Fruit fly (Drosophila melanogaster) whole organism, embryonic: ENCODE measurements around the gene CG14118.

Experiments
- Adf1 ChIP-seq: fragments of 200-800 bp; sonication (Bioruptor generic); IDR thresholded peaks from 2 replicates; pipeline ENCODE4 v1.3.6; 2022; ENCODE audit warnings: missing biosample characterization, missing genetic modification characterization
- BtbVII ChIP-seq: fragments of 200-800 bp; sonication (Bioruptor generic); optimal IDR thresholded peaks from 3 replicates; lab custom pipeline; 2017; ENCODE audit warnings: missing biosample characterization, mild to moderate bottlenecking, missing genetic modification characterization
- CG10959 ChIP-seq: fragments of 200-800 bp; sonication (Bioruptor generic); IDR thresholded peaks from 2 replicates; pipeline ENCODE4 v1.3.6; 2022; ENCODE audit warnings: missing biosample characterization, missing genetic modification characterization
- CG11247 ChIP-seq: fragments of 200-800 bp; sonication (Bioruptor generic); IDR thresholded peaks from 2 replicates; pipeline ENCODE4 v1.3.6; 2022; ENCODE audit warnings: missing biosample characterization, missing genetic modification characterization
- CG12744 ChIP-seq: fragments of 200-800 bp; sonication (Bioruptor generic); optimal IDR thresholded peaks from 2 replicates; lab custom pipeline; 2016; ENCODE audit warnings: missing biosample characterization, missing genetic modification characterization
- CG13424 ChIP-seq: fragments of 200-800 bp; sonication (Bioruptor generic); optimal IDR thresholded peaks from 2 replicates; lab custom pipeline; 2019; ENCODE audit warnings: missing biosample characterization, mild to moderate bottlenecking, missing genetic modification characterization, moderate library complexity
- CG13624 ChIP-seq: fragments of 200-800 bp; sonication (Bioruptor generic); optimal IDR thresholded peaks from 2 replicates; lab custom pipeline; 2016; ENCODE audit warnings: missing biosample characterization, missing genetic modification characterization
- CG15601 ChIP-seq: fragments of 200-800 bp; sonication (Bioruptor generic); optimal IDR thresholded peaks from 3 replicates; lab custom pipeline; 2019; ENCODE audit warnings: missing biosample characterization, mild to moderate bottlenecking, missing genetic modification characterization, moderate library complexity
- CG17912 ChIP-seq: fragments of 200-800 bp; sonication (Bioruptor generic); optimal IDR thresholded peaks from 2 replicates; lab custom pipeline; 2018; ENCODE audit warnings: missing biosample characterization, mild to moderate bottlenecking, missing genetic modification characterization
- CG18476 ChIP-seq: fragments of 200-800 bp; sonication (Bioruptor generic); optimal IDR thresholded peaks from 2 replicates; lab custom pipeline; 2016; ENCODE audit warnings: missing biosample characterization, mild to moderate bottlenecking, missing genetic modification characterization
- CG2120 ChIP-seq: fragments of 200-800 bp; sonication (Bioruptor generic); optimal IDR thresholded peaks from 3 replicates; lab custom pipeline; 2016; ENCODE audit warnings: missing biosample characterization, missing genetic modification characterization
- CG2129 ChIP-seq: fragments of 200-800 bp; sonication (Bioruptor generic); IDR thresholded peaks from 2 replicates; pipeline ENCODE4 v1.3.6; 2022; ENCODE audit warnings: missing biosample characterization, missing genetic modification characterization; ENCODE audit not compliant: partially characterized antibody
- CG33213 ChIP-seq: fragments of 200-800 bp; sonication (Bioruptor generic); optimal IDR thresholded peaks from 3 replicates; lab custom pipeline; 2016; ENCODE audit warnings: missing biosample characterization, missing genetic modification characterization
- CG3407 ChIP-seq: fragments of 200-800 bp; sonication (Bioruptor generic); optimal IDR thresholded peaks from 2 replicates; lab custom pipeline; 2018; ENCODE audit warnings: missing biosample characterization, mild to moderate bottlenecking, missing genetic modification characterization
- CG3995 ChIP-seq: fragments of 200-800 bp; sonication (Bioruptor generic); optimal IDR thresholded peaks from 3 replicates; lab custom pipeline; 2016; ENCODE audit warnings: missing biosample characterization, missing genetic modification characterization
- CG6791 ChIP-seq: fragments of 200-800 bp; sonication (Bioruptor generic); IDR thresholded peaks from 3 replicates; pipeline ENCODE4 v1.3.6; 2022; ENCODE audit warnings: missing biosample characterization, missing genetic modification characterization; ENCODE audit not compliant: partially characterized antibody
- CG6813 ChIP-seq: fragments of 200-800 bp; sonication (Bioruptor generic); optimal IDR thresholded peaks from 2 replicates; lab custom pipeline; 2017; ENCODE audit warnings: missing biosample characterization, missing genetic modification characterization, mild to moderate bottlenecking, moderate library complexity, missing genetic modification reagents
- CG7839 ChIP-seq: fragments of 200-800 bp; sonication (Bioruptor generic); optimal IDR thresholded peaks from 3 replicates; lab custom pipeline; 2018; ENCODE audit warnings: missing biosample characterization, mild to moderate bottlenecking, missing genetic modification characterization, moderate library complexity
- CG7987 ChIP-seq: fragments of 200-800 bp; sonication (Bioruptor generic); optimal IDR thresholded peaks from 2 replicates; lab custom pipeline; 2018; ENCODE audit warnings: missing biosample characterization, mild to moderate bottlenecking, missing genetic modification characterization, moderate library complexity
- CG9437 ChIP-seq: fragments of 200-800 bp; sonication (Bioruptor generic); optimal IDR thresholded peaks from 2 replicates; lab custom pipeline; 2018; ENCODE audit warnings: missing biosample characterization, mild to moderate bottlenecking, missing genetic modification characterization
- E2f2 ChIP-seq: fragments of 200-800 bp; sonication (Bioruptor generic); IDR thresholded peaks from 2 replicates; pipeline ENCODE4 v1.3.6; 2022; ENCODE audit warnings: missing biosample characterization, missing genetic modification characterization
- ERR ChIP-seq: fragments of 200-800 bp; sonication (Bioruptor generic); optimal IDR thresholded peaks from 2 replicates; lab custom pipeline; 2016; ENCODE audit warnings: missing biosample characterization, missing genetic modification characterization
- Fer2 ChIP-seq: fragments of 200-800 bp; sonication (Bioruptor generic); optimal IDR thresholded peaks from 2 replicates; lab custom pipeline; 2018; ENCODE audit warnings: missing biosample characterization, mild to moderate bottlenecking, missing genetic modification characterization, moderate library complexity
- Gsc ChIP-seq: fragments of 200-800 bp; sonication (Bioruptor generic); IDR thresholded peaks from 2 replicates; pipeline ENCODE4 v1.3.6; 2022; ENCODE audit warnings: missing biosample characterization, missing genetic modification characterization
- H2.0 ChIP-seq: fragments of 200-800 bp; sonication (Bioruptor generic); IDR thresholded peaks from 2 replicates; pipeline ENCODE4 v1.3.6; 2022; ENCODE audit warnings: missing biosample characterization, missing genetic modification characterization
- Hand ChIP-seq: fragments of 200-800 bp; sonication (Bioruptor generic); optimal IDR thresholded peaks from 2 replicates; lab custom pipeline; 2017; ENCODE audit warnings: mild to moderate bottlenecking, missing biosample characterization, missing genetic modification reagents, missing genetic modification characterization
- HmgZ ChIP-seq: fragments of 200-800 bp; sonication (Bioruptor generic); optimal IDR thresholded peaks from 2 replicates; lab custom pipeline; 2018; ENCODE audit warnings: missing biosample characterization, mild to moderate bottlenecking, missing genetic modification characterization
- Mad ChIP-seq: fragments of 200-800 bp; sonication (Bioruptor generic); optimal IDR thresholded peaks from 2 replicates; lab custom pipeline; 2016; ENCODE audit warnings: missing biosample characterization, missing genetic modification characterization
- Myb ChIP-seq: fragments of 200-800 bp; sonication (Bioruptor generic); optimal IDR thresholded peaks from 2 replicates; lab custom pipeline; 2016; ENCODE audit warnings: missing biosample characterization, missing genetic modification characterization
- NfI ChIP-seq: fragments of 200-800 bp; sonication (Bioruptor generic); optimal IDR thresholded peaks from 3 replicates; lab custom pipeline; 2018; ENCODE audit warnings: missing biosample characterization, mild to moderate bottlenecking, missing genetic modification characterization, moderate library complexity
- Ptx1 ChIP-seq: fragments of 200-800 bp; sonication (Bioruptor generic); IDR thresholded peaks from 2 replicates; pipeline ENCODE4 v1.3.6; 2022; ENCODE audit warnings: missing biosample characterization, missing genetic modification characterization
- Scr ChIP-seq: fragments of 200-800 bp; sonication (Bioruptor generic); IDR thresholded peaks from 2 replicates; pipeline ENCODE4 v1.3.6; 2022; ENCODE audit warnings: missing biosample characterization, missing genetic modification characterization; ENCODE audit not compliant: partially characterized antibody
- Six4 ChIP-seq: fragments of 200-800 bp; sonication (Bioruptor generic); optimal IDR thresholded peaks from 2 replicates; lab custom pipeline; 2016; ENCODE audit warnings: missing biosample characterization, missing genetic modification characterization
- abd-A ChIP-seq: fragments of 200-800 bp; sonication (Bioruptor generic); optimal IDR thresholded peaks from 3 replicates; lab custom pipeline; 2019; ENCODE audit warnings: missing biosample characterization, mild to moderate bottlenecking, missing genetic modification characterization, moderate library complexity
- corto ChIP-seq: fragments of 200-800 bp; sonication (Bioruptor generic); optimal IDR thresholded peaks from 2 replicates; lab custom pipeline; 2016; ENCODE audit warnings: missing biosample characterization, mild to moderate bottlenecking, missing genetic modification characterization, moderate library complexity
- knrl ChIP-seq: fragments of 200-800 bp; sonication (Bioruptor generic); IDR thresholded peaks from 3 replicates; pipeline ENCODE4 v1.3.6; 2022; ENCODE audit warnings: missing biosample characterization, missing genetic modification characterization; ENCODE audit not compliant: partially characterized antibody
- lab ChIP-seq: fragments of 200-800 bp; sonication (Bioruptor generic); optimal IDR thresholded peaks from 3 replicates; lab custom pipeline; 2017; ENCODE audit warnings: missing biosample characterization, missing genetic modification characterization, mild to moderate bottlenecking, moderate library complexity, missing genetic modification reagents
- lmd ChIP-seq: fragments of 200-800 bp; sonication (Bioruptor generic); IDR thresholded peaks from 2 replicates; pipeline ENCODE4 v1.3.6; 2022; ENCODE audit warnings: missing biosample characterization, missing genetic modification characterization
- otp ChIP-seq: fragments of 200-800 bp; sonication (Bioruptor generic); IDR thresholded peaks from 3 replicates; pipeline ENCODE4, ENCODE4 v1.3.6; 2022; ENCODE audit warnings: missing biosample characterization, missing genetic modification characterization
- pan ChIP-seq, 4 experiments: fragments of >200 bp in 3 of 4; fragments of 200-800 bp in 1 of 4; sonication (Bioruptor generic) in 1 of 4; optimal IDR thresholded peaks in 3 of 4; IDR thresholded peaks in 1 of 4; 2 replicates each; pipeline versions ENCODE4 v1.3.6 to Lab custom; 2017 to 2022; ENCODE audit warnings: missing biosample characterization in 2 of 4, missing genetic modification characterization in 2 of 4, mixed read lengths in 1 of 4
- phol ChIP-seq: fragments of 200-800 bp; sonication (Bioruptor generic); optimal IDR thresholded peaks from 3 replicates; lab custom pipeline; 2018; ENCODE audit warnings: missing biosample characterization, mild to moderate bottlenecking, missing genetic modification characterization, moderate library complexity
- scrt ChIP-seq: fragments of 200-800 bp; sonication (Bioruptor generic); optimal IDR thresholded peaks from 2 replicates; lab custom pipeline; 2018; ENCODE audit warnings: missing biosample characterization, mild to moderate bottlenecking, missing genetic modification characterization, moderate library complexity
- sna ChIP-seq: fragments of 200-800 bp; sonication (Bioruptor generic); IDR thresholded peaks from 2 replicates; pipeline ENCODE4 v1.3.6; 2022; ENCODE audit warnings: missing biosample characterization, missing genetic modification characterization; ENCODE audit not compliant: partially characterized antibody
- stwl ChIP-seq: fragments of 200-800 bp; sonication (Bioruptor generic); optimal IDR thresholded peaks from 3 replicates; lab custom pipeline; 2018; ENCODE audit warnings: missing biosample characterization, mild to moderate bottlenecking, missing genetic modification characterization, moderate library complexity
- tll ChIP-seq, 2 experiments: fragments of 200-800 bp in 1 of 2; fragments of >200 bp in 1 of 2; sonication (Bioruptor generic) in 1 of 2; optimal IDR thresholded peaks; 2 replicates each; lab custom pipeline; 2017 to 2019; ENCODE audit warnings: missing biosample characterization in 2 of 2, missing genetic modification characterization in 2 of 2, mild to moderate bottlenecking in 1 of 2, moderate library complexity in 1 of 2
- ttk ChIP-seq: fragments of 200-800 bp; sonication (Bioruptor generic); IDR thresholded peaks from 2 replicates; pipeline ENCODE4 v2.1.2; 2022; ENCODE audit warnings: missing biosample characterization, missing genetic modification characterization
- twi ChIP-seq: fragments of 200-800 bp; optimal IDR thresholded peaks from 2 replicates; lab custom pipeline; 2019; ENCODE audit warnings: missing biosample characterization, mild to moderate bottlenecking, missing genetic modification characterization, moderate library complexity
- wek ChIP-seq: fragments of 200-800 bp; sonication (Bioruptor generic); optimal IDR thresholded peaks from 3 replicates; lab custom pipeline; 2018; ENCODE audit warnings: missing biosample characterization, mild to moderate bottlenecking, missing genetic modification characterization, moderate library complexity

CG14118 gene

DNA sequence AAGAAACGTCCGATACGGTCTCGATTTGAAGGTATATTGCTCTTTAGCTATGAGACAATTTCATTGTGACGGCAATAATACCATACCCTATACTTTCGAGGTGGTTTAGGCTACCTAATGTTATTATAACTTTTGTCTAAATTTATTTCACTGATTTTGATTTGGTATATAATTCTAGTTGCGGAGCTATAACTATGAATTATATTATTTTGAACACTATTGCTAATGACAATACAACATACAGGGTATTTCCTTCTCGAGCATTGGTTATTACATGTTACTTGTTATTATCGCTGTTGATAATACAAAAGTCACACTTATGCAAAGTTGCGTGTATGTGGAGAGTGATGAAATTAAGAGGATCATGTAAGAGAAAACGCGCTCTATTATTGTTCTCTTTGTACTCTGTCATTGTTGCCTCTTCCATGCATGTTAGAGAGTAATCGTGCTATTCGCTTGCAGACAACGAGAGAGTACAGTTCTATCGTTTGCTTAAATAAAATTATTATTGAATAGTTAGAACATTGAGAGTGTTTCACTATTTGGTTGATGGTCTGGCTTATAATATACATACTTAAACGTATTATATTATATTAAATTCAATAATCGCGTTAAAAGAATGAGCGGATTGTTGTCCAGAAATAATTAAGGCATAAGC is 21.3 kb downstream of the CG14118 start, which contains the start of gene CG32115 (continued):
- no peak for TF ChIP-seq sna (GFP tag; lab: Robert Waterston, UW)
- peak; percentile 83 for TF ChIP-seq Mad (GFP tag; lab: Kevin White, UChicago)
- TF ChIP-seq NfI (GFP tag; lab: Kevin White, UChicago) = peak; percentile 95
- peak; percentile 85 for TF ChIP-seq CG9437
- TF ChIP-seq CG3407 = peak; percentile 73
- no peak for TF ChIP-seq abd-A (tag; lab: Kevin White, UChicago)
- TF ChIP-seq Adf1 (GFP tag; lab: Robert Waterston, UW) = peak; percentile 84
- peak; percentile 79 for TF ChIP-seq CG3995 (GFP tag; lab: Kevin White, UChicago)
- TF ChIP-seq CG15601 (tag; lab: Kevin White, UChicago) = peak; percentile 80
- peak; percentile 89 for TF ChIP-seq ERR (GFP tag; lab: Kevin White, UChicago)
- no peak for TF ChIP-seq CG2129 (GFP tag; lab: Robert Waterston, UW)
- TF ChIP-seq corto (GFP tag; lab: Kevin White, UChicago) = peak; percentile 93
- peak; percentile 99 for TF ChIP-seq CG2120 (GFP tag; lab: Kevin White, UChicago)
- TF ChIP-seq stwl (tag; lab: Kevin White, UChicago) = no peak
- peak; percentile 88 for TF ChIP-seq Six4 (GFP tag; lab: Kevin White, UChicago)
- TF ChIP-seq Myb = peak; percentile 71
- TF ChIP-seq knrl (GFP tag; lab: Robert Waterston, UW) = no peak
- peak; percentile 97 for TF ChIP-seq lab (GFP tag; lab: Kevin White, UChicago)
- peak; percentile 97 for TF ChIP-seq lmd (GFP tag; lab: Robert Waterston, UW)
- TF ChIP-seq CG17912 (GFP tag; lab: Kevin White, UChicago) = peak; percentile 73
- TF ChIP-seq Scr (GFP tag; lab: Robert Waterston, UW) = no peak
- peak; percentile 96 for TF ChIP-seq CG13624 (GFP tag; lab: Kevin White, UChicago)
- peak; percentile 85 for TF ChIP-seq CG18476 (GFP tag; lab: Kevin White, UChicago)
- TF ChIP-seq CG7987 (GFP tag; lab: Kevin White, UChicago) = peak; percentile 89
- peak; percentile 76 for TF ChIP-seq E2f2
- TF ChIP-seq Ptx1 = peak; percentile 96
- peak; percentile 96 for TF ChIP-seq ttk (GFP tag; lab: Robert Waterston, UW)
- peak; percentile 96 for TF ChIP-seq CG13424 (tag; lab: Kevin White, UChicago)
- peak; percentile 88 for TF ChIP-seq CG12744 (GFP tag; lab: Kevin White, UChicago)
- peak; percentile 92 for TF ChIP-seq phol (tag; lab: Kevin White, UChicago)
- peak; percentile 89 for TF ChIP-seq scrt (GFP tag; lab: Kevin White, UChicago)
- peak; percentile 80 for TF ChIP-seq Gsc (GFP tag; lab: Robert Waterston, UW)
- peak; percentile 97 for TF ChIP-seq CG7839 (tag; lab: Kevin White, UChicago)
- TF ChIP-seq otp (GFP tag; lab: Robert Waterston, UW) = peak; percentile 79
- no peak for TF ChIP-seq tll (GFP tag; optimal IDR thresholded peaks at IDR 0.05; lab: Kevin White, UChicago)
- peak; percentile 86 for TF ChIP-seq twi
- TF ChIP-seq CG33213 = peak; percentile 81
- peak; percentile 95 for TF ChIP-seq Fer2
- peak; percentile 93 for TF ChIP-seq BtbVII (GFP tag; lab: Kevin White, UChicago)
- TF ChIP-seq CG11247 (GFP tag; lab: Robert Waterston, UW) = peak; percentile 94
- TF ChIP-seq CG6791 (GFP tag; lab: Robert Waterston, UW) = no peak
- TF ChIP-seq HmgZ (tag; lab: Kevin White, UChicago) = peak; percentile 97
- TF ChIP-seq Hand (GFP tag; lab: Kevin White, UChicago) = peak; percentile 82
- TF ChIP-seq H2.0 (GFP tag; lab: Robert Waterston, UW) = peak; percentile 95; the same call in 1 of the 2 replicates
- no peak for TF ChIP-seq pan (optimal IDR thresholded peaks at IDR 0.05; lab: Kevin White, UChicago)
- peak; percentile 1 to 97 for TF ChIP-seq pan (GFP tag; optimal IDR thresholded peaks at IDR 0.05 in 1 of 2, IDR thresholded peaks at IDR 0.05 in 1 of 2)
- TF ChIP-seq CG6813 = peak; percentile 80
- peak; percentile 64 for TF ChIP-seq CG10959 (GFP tag; lab: Robert Waterston, UW)
- TF ChIP-seq wek (GFP tag; lab: Kevin White, UChicago) = peak; percentile 70
